Worm (Caenorhabditis elegans) whole organism, L1 larva: ENCODE results near the gene str-37.

Experiments
- C04F5.9 ChIP-seq: sonication (generic microtip); optimal IDR thresholded peaks from 2 replicates; lab custom pipeline; 2016; ENCODE audit warnings: missing genetic modification characterization, missing compliant biosample characterization
- C16A3.4 ChIP-seq: fragments of 150-350 bp; optimal IDR thresholded peaks from 2 replicates; lab custom pipeline; 2014; ENCODE audit warnings: missing biosample characterization, missing genetic modification characterization
- aha-1 ChIP-seq: fragments of 150-350 bp; optimal IDR thresholded peaks from 2 replicates; lab custom pipeline; 2014; ENCODE audit warnings: missing biosample characterization, missing genetic modification characterization
- aly-2 ChIP-seq: fragments of 150-350 bp; optimal IDR thresholded peaks from 2 replicates; lab custom pipeline; 2014; ENCODE audit warnings: missing biosample characterization, missing genetic modification characterization
- blmp-1 ChIP-seq: fragments of 150-350 bp; optimal IDR thresholded peaks from 2 replicates; lab custom pipeline; 2014; ENCODE audit warnings: missing biosample characterization, missing genetic modification characterization
- dsc-1 ChIP-seq: sonication (generic microtip); optimal IDR thresholded peaks from 2 replicates; lab custom pipeline; 2016; ENCODE audit warnings: mild to moderate bottlenecking, missing genetic modification characterization, missing compliant biosample characterization
- efl-1 ChIP-seq, 4 experiments: fragments of 150-350 bp; optimal IDR thresholded peaks in 3 of 4; peaks in 1 of 4; 1 replicate in 1 of 4; 2 replicates in 3 of 4; lab custom pipeline; 2014; ENCODE audit warnings: missing biosample characterization in 2 of 4, missing genetic modification characterization in 2 of 4, missing genetic modification reagents in 2 of 4
- egl-27 ChIP-seq, 2 experiments: fragments of 150-350 bp in 1 of 2; sonication (generic microtip); optimal IDR thresholded peaks; 3 replicates each; lab custom pipeline; 2017 to 2018; ENCODE audit warnings: missing biosample characterization in 2 of 2, missing genetic modification characterization in 2 of 2, missing genetic modification reagents in 2 of 2
- elt-2 ChIP-seq: sonication (generic microtip); optimal IDR thresholded peaks from 2 replicates; lab custom pipeline; 2016; ENCODE audit warnings: missing genetic modification characterization, mild to moderate bottlenecking, inconsistent platforms, missing compliant biosample characterization, missing genetic modification reagents
- fkh-8 ChIP-seq: sonication (generic microtip); optimal IDR thresholded peaks from 2 replicates; lab custom pipeline; 2016; ENCODE audit warnings: mild to moderate bottlenecking, missing genetic modification characterization, missing compliant biosample characterization
- grh-1 ChIP-seq: fragments of 200-800 bp; sonication (Bioruptor generic); IDR thresholded peaks from 2 replicates; pipeline ENCODE4 v1.3.6; 2022; ENCODE audit warnings: missing genetic modification reagents, missing genetic modification characterization, missing compliant biosample characterization
- hlh-17 ChIP-seq: fragments of 200-800 bp; sonication (Bioruptor generic); optimal IDR thresholded peaks from 2 replicates; lab custom pipeline; 2018; ENCODE audit warnings: missing genetic modification characterization, mild to moderate bottlenecking, missing compliant biosample characterization, moderate library complexity, borderline replicate concordance
- hlh-4 ChIP-seq: sonication (generic microtip); optimal IDR thresholded peaks from 2 replicates; lab custom pipeline; 2016; ENCODE audit warnings: mild to moderate bottlenecking, missing genetic modification characterization, missing compliant biosample characterization
- isw-1 ChIP-seq: fragments of 200-800 bp; sonication (Bioruptor generic); IDR thresholded peaks from 2 replicates; pipeline ENCODE4 v1.3.6; 2022; ENCODE audit warnings: missing genetic modification characterization, missing compliant biosample characterization
- lin-35 ChIP-seq, 2 experiments: fragments of 150-350 bp; optimal IDR thresholded peaks; 2 replicates each; lab custom pipeline; 2014; ENCODE audit warnings: missing biosample characterization in 2 of 2, missing genetic modification characterization in 2 of 2, missing genetic modification reagents in 2 of 2
- lin-39 ChIP-seq: fragments of 150-350 bp; optimal IDR thresholded peaks from 2 replicates; lab custom pipeline; 2014; ENCODE audit warnings: missing biosample characterization, missing genetic modification reagents, missing genetic modification characterization
- lir-3 ChIP-seq: sonication (generic microtip); optimal IDR thresholded peaks from 2 replicates; lab custom pipeline; 2016; ENCODE audit warnings: mild to moderate bottlenecking, missing genetic modification characterization, moderate library complexity, missing compliant biosample characterization; ENCODE audit not compliant: poor library complexity
- lsy-2 ChIP-seq, 2 experiments: fragments of 150-350 bp; optimal IDR thresholded peaks; 2 replicates each; lab custom pipeline; 2014; ENCODE audit warnings: missing biosample characterization in 2 of 2, missing genetic modification characterization in 2 of 2
- mef-2 ChIP-seq: fragments of 150-350 bp; optimal IDR thresholded peaks from 2 replicates; lab custom pipeline; 2014; ENCODE audit warnings: missing biosample characterization, missing genetic modification characterization
- nhr-11 ChIP-seq: fragments of 150-350 bp; optimal IDR thresholded peaks from 2 replicates; lab custom pipeline; 2014; ENCODE audit warnings: missing biosample characterization, missing genetic modification characterization
- nhr-237 ChIP-seq: fragments of 150-350 bp; optimal IDR thresholded peaks from 2 replicates; lab custom pipeline; 2014; ENCODE audit warnings: missing biosample characterization, missing genetic modification characterization
- nhr-28 ChIP-seq: fragments of 150-350 bp; optimal IDR thresholded peaks from 2 replicates; lab custom pipeline; 2014; ENCODE audit warnings: missing biosample characterization, missing genetic modification characterization
- nhr-47 ChIP-seq: sonication (generic microtip); optimal IDR thresholded peaks from 2 replicates; lab custom pipeline; 2016; ENCODE audit warnings: mild to moderate bottlenecking, missing genetic modification characterization, moderate library complexity, missing compliant biosample characterization
- nhr-71 ChIP-seq: sonication (generic microtip); optimal IDR thresholded peaks from 2 replicates; lab custom pipeline; 2016; ENCODE audit warnings: mild to moderate bottlenecking, missing genetic modification characterization, moderate library complexity, missing compliant biosample characterization
- nhr-76 ChIP-seq: sonication (generic microtip); optimal IDR thresholded peaks from 2 replicates; lab custom pipeline; 2017; ENCODE audit warnings: missing biosample characterization, missing genetic modification characterization
- nhr-85 ChIP-seq: sonication (generic microtip); peaks from one replicate; lab custom pipeline; 2016; ENCODE audit warnings: missing genetic modification characterization, inconsistent platforms, missing compliant biosample characterization
- pag-3 ChIP-seq: sonication (generic microtip); optimal IDR thresholded peaks from 2 replicates; lab custom pipeline; 2017; ENCODE audit warnings: missing genetic modification characterization, mild to moderate bottlenecking, missing compliant biosample characterization, antibody characterized with exemption, borderline replicate concordance; ENCODE audit not compliant: insufficient read depth
- pax-3 ChIP-seq: fragments of 200-800 bp; sonication (Bioruptor generic); optimal IDR thresholded peaks from 2 replicates; lab custom pipeline; 2018; ENCODE audit warnings: mild to moderate bottlenecking, missing genetic modification characterization, moderate library complexity, missing compliant biosample characterization
- snu-23 ChIP-seq: sonication (generic microtip); optimal IDR thresholded peaks from 2 replicates; lab custom pipeline; 2016; ENCODE audit warnings: missing genetic modification characterization, missing compliant biosample characterization
- sup-37 ChIP-seq: fragments of 200-800 bp; sonication (Bioruptor generic); optimal IDR thresholded peaks from 2 replicates; lab custom pipeline; 2018; ENCODE audit warnings: mild to moderate bottlenecking, missing genetic modification characterization, missing compliant biosample characterization
- swsn-7 ChIP-seq: sonication (generic microtip); optimal IDR thresholded peaks from 2 replicates; lab custom pipeline; 2016; ENCODE audit warnings: missing genetic modification characterization, missing compliant biosample characterization
- unc-30 ChIP-seq: sonication (generic microtip); optimal IDR thresholded peaks from 2 replicates; lab custom pipeline; 2017; ENCODE audit warnings: missing biosample characterization, missing genetic modification characterization
- unc-62 ChIP-seq: fragments of 150-350 bp; optimal IDR thresholded peaks from 2 replicates; lab custom pipeline; 2014; ENCODE audit warnings: missing biosample characterization, missing genetic modification reagents, missing genetic modification characterization
- ztf-11 ChIP-seq, 2 experiments: sonication (generic microtip); optimal IDR thresholded peaks; 2 replicates each; lab custom pipeline; 2016 to 2017; ENCODE audit warnings: missing genetic modification characterization in 2 of 2, missing biosample characterization in 1 of 2, missing compliant biosample characterization in 1 of 2
- ztf-4 ChIP-seq: fragments of 150-350 bp; optimal IDR thresholded peaks from 2 replicates; lab custom pipeline; 2014; ENCODE audit warnings: missing biosample characterization, missing genetic modification characterization

The str-37 gene

ce11 chrV:13364227-13364626, 36.7 kb downstream of the str-37 start:
- TF ChIP-seq efl-1 (optimal IDR thresholded peaks at IDR 0.05; lab: Kevin White, UChicago): no peak
- TF ChIP-seq efl-1 (GFP tag; optimal IDR thresholded peaks at IDR 0.05 in 1 of 2; lab: Kevin White, UChicago): no peak
- no peak for TF ChIP-seq hlh-4
- no peak for TF ChIP-seq pag-3 (tag; lab: Kevin White, UChicago)
- TF ChIP-seq nhr-76: no peak
- TF ChIP-seq aha-1 (tag; lab: Kevin White, UChicago): no peak
- TF ChIP-seq nhr-237 (tag; lab: Kevin White, UChicago): no peak
- TF ChIP-seq nhr-47 (tag; lab: Kevin White, UChicago): no peak
- TF ChIP-seq swsn-7 (tag; lab: Kevin White, UChicago): no peak
- TF ChIP-seq isw-1 (GFP tag; lab: Robert Waterston, UW): no peak
- TF ChIP-seq pax-3: no peak
- no peak for TF ChIP-seq aly-2 (tag; lab: Kevin White, UChicago)
- TF ChIP-seq ztf-11 (tag; optimal IDR thresholded peaks at IDR 0.05; lab: Kevin White, UChicago): no peak
- no peak for TF ChIP-seq mef-2

- peak; percentile 1 to 9 for TF ChIP-seq lsy-2 (tag; optimal IDR thresholded peaks at IDR 0.05; lab: Kevin White, UChicago)
- TF ChIP-seq lin-39 (tag; lab: Kevin White, UChicago): peak; percentile 2
- TF ChIP-seq nhr-71 (tag; lab: Kevin White, UChicago): peak; percentile 40
- TF ChIP-seq nhr-237 (tag; lab: Kevin White, UChicago): peak; percentile 13
- peak; percentile 46 for TF ChIP-seq fkh-8 (tag; lab: Kevin White, UChicago)
- TF ChIP-seq hlh-17 (GFP tag; lab: Kevin White, UChicago): no peak
- peak; percentile 65 for TF ChIP-seq hlh-4
- TF ChIP-seq egl-27 (tag; optimal IDR thresholded peaks at IDR 0.05; lab: Kevin White, UChicago): no peak
- TF ChIP-seq nhr-47 (tag; lab: Kevin White, UChicago): peak; percentile 58
- TF ChIP-seq, all 84 proteins: peak for 7
These were observed 38.9 kb downstream of the str-37 start for ce11 chrV:13366488-13366887.

DNA sequence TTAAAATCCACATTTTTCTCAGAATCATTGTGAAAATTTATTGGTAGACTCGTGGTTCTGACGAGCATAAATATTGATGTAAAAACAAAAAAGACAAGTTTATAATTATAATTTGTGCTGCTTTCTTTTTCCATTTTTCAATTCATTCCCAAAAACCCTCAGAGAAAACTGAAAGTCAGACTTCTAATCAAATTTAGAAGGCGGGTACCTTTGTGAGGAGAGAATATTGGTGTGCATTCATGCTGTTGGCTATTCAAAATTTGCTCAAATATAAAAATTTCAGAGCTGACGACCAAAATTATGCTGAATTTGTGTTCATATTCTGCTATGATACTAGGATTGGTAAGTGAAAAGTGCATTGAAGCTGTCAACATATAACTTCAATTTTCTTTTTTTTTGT, 39.5 kb downstream of the str-37 start, which contains the start of gene srx-125:
srx-125 (plus strand) TSS at position 301 of the 400 bp plus-strand sequence.
- TF ChIP-seq C04F5.9 (tag; lab: Kevin White, UChicago) (no peak), C16A3.4 (tag; lab: Kevin White, UChicago) (no peak), grh-1 (GFP tag; lab: Robert Waterston, UW) (no peak), dsc-1 (tag; lab: Kevin White, UChicago) (no peak), unc-30 (no peak), lin-35 (GFP tag; optimal IDR thresholded peaks at IDR 0.05; lab: Kevin White, UChicago) (no peak), aha-1 (tag; lab: Kevin White, UChicago) (no peak), ztf-4 (tag; lab: Kevin White, UChicago) (no peak), nhr-85 (no peak), nhr-11 (tag; lab: Kevin White, UChicago) (no peak), nhr-28 (tag; lab: Kevin White, UChicago) (no peak), lir-3 (no peak), hlh-4 (no peak), elt-2 (tag; lab: Kevin White, UChicago) (no peak), unc-62 (GFP tag; lab: Kevin White, UChicago) (no peak)

- TF ChIP-seq lin-35 (GFP tag; optimal IDR thresholded peaks at IDR 0.05; lab: Kevin White, UChicago): peak in 1 of 2 experiments; percentile 0
- no peak for TF ChIP-seq nhr-47 (tag; lab: Kevin White, UChicago)
- peak; percentile 16; the same call in 1 of the 2 replicates for TF ChIP-seq grh-1 (GFP tag; lab: Robert Waterston, UW)
- no peak for TF ChIP-seq snu-23
- no peak for TF ChIP-seq ztf-4 (tag; lab: Kevin White, UChicago)
- TF ChIP-seq blmp-1 (tag; lab: Kevin White, UChicago): no peak
- TF ChIP-seq elt-2 (tag; lab: Kevin White, UChicago): peak; percentile 81
- no peak for TF ChIP-seq sup-37
- no peak for TF ChIP-seq efl-1 (optimal IDR thresholded peaks at IDR 0.05; lab: Kevin White, UChicago)
- TF ChIP-seq efl-1 (GFP tag; optimal IDR thresholded peaks at IDR 0.05 in 1 of 2; lab: Kevin White, UChicago): peak in 1 of 2 experiments; percentile 93
- TF ChIP-seq, all 84 proteins: peak for 4
These were observed 42.1 kb downstream of the str-37 start for ce11 chrV:13369663-13370062.
